Fruit fly (Drosophila melanogaster) Kc167 (cell line): ENCODE measurements around the gene bark.

ENCODE experiments used
- Myc ChIP-seq: fragments of >200 bp; optimal IDR thresholded peaks from 2 replicates; lab custom pipeline; 2017; ENCODE audit warnings: missing external identifiers
- h ChIP-seq: fragments of >200 bp; optimal IDR thresholded peaks from 3 replicates; lab custom pipeline; 2018; ENCODE audit warnings: missing external identifiers
- insv ChIP-seq: fragments of >200 bp; optimal IDR thresholded peaks from 3 replicates; lab custom pipeline; 2018; ENCODE audit warnings: missing external identifiers
- psq ChIP-seq: fragments of >200 bp; optimal IDR thresholded peaks from 2 replicates; lab custom pipeline; 2017; ENCODE audit warnings: missing external identifiers
- ttk ChIP-seq: sonication (Bioruptor generic); optimal IDR thresholded peaks from 2 replicates; lab custom pipeline; 2017; ENCODE audit warnings: missing external identifiers

DNA sequence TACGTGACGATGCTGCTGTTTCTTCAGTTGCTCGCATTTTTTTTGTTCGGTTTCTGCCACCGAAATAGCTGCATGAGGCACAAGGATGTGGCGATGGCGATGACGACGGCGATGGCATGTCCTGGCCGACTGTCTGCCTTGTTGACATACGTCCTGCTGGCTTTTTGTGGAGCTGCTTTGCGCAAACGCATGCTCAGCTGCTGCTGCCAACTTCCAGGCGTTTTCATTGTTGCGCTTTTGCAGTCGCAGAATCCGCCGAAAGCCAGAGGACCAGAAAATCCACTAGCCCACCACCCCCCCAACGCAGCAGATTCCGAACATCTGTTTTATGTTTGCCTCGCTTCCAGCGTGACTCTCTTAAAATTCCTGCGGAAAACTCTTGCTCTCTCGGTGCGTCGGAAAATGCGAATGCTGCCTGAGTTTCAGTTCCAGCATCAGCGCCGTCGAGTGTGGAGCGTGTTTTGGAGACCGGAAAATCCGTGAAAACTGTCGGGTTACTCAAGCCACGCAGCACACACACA is 30.1 kb upstream of the bark start, which contains the start of gene CG43707:
- TF ChIP-seq Myc (lab: Kevin White, UChicago) (no peak), insv (lab: Kevin White, UChicago) (no peak), h (no peak), psq (lab: Kevin White, UChicago) (no peak), ttk (lab: Kevin White, UChicago) (no peak)
